Worm (Caenorhabditis elegans) whole organism, young adult: ENCODE results near the gene utp-20.
A peak's percentile ranks its signal among the peaks of the same experiment; 100 is the strongest.

Experiments
- B0019.2 ChIP-seq: fragments of 200-800 bp; sonication (Bioruptor generic); conservative IDR thresholded peaks from 2 replicates; pipeline ENCODE4 v1.3.6; 2022; ENCODE audit warnings: missing genetic modification reagents, missing genetic modification characterization, missing compliant biosample characterization
- B0035.1 ChIP-seq: sonication (generic microtip); optimal IDR thresholded peaks from 2 replicates; lab custom pipeline; 2016; ENCODE audit warnings: missing genetic modification characterization, mild to moderate bottlenecking, missing compliant biosample characterization, missing genotype, missing genetic modification reagents
- B0336.3 ChIP-seq: fragments of 200-800 bp; sonication (Bioruptor generic); IDR thresholded peaks from 2 replicates; pipeline ENCODE4 v1.3.6; 2022; ENCODE audit warnings: missing genetic modification characterization, missing compliant biosample characterization
- D2030.7 ChIP-seq: fragments of 200-800 bp; sonication (Bioruptor generic); IDR thresholded peaks from 2 replicates; pipeline ENCODE4 v1.3.6; 2022; ENCODE audit warnings: missing genetic modification reagents, missing genetic modification characterization, missing compliant biosample characterization
- F23B12.7 ChIP-seq: sonication (generic microtip); optimal IDR thresholded peaks from 2 replicates; lab custom pipeline; 2017; ENCODE audit warnings: missing genetic modification characterization, mild to moderate bottlenecking, missing compliant biosample characterization, antibody characterized with exemption, moderate library complexity; ENCODE audit not compliant: insufficient read depth
- F33H1.4 ChIP-seq: fragments of 200-800 bp; sonication (Bioruptor generic); IDR thresholded peaks from 2 replicates; pipeline ENCODE4 v1.3.6; 2022; ENCODE audit warnings: missing genetic modification reagents, missing genetic modification characterization, missing compliant biosample characterization
- F37B4.10 ChIP-seq: fragments of 200-800 bp; sonication (Bioruptor generic); IDR thresholded peaks from 2 replicates; pipeline ENCODE4 v1.3.6; 2022; ENCODE audit warnings: missing genetic modification characterization, missing compliant biosample characterization
- F55B11.4 ChIP-seq: sonication (generic microtip); optimal IDR thresholded peaks from 2 replicates; lab custom pipeline; 2016; ENCODE audit warnings: missing compliant biosample characterization, missing genetic modification characterization, borderline replicate concordance; ENCODE audit not compliant: insufficient read depth
- K11D2.4 ChIP-seq: fragments of 200-800 bp; sonication (Bioruptor generic); IDR thresholded peaks from 2 replicates; pipeline ENCODE4 v1.3.6; 2022; ENCODE audit warnings: missing genetic modification reagents, missing genetic modification characterization, missing compliant biosample characterization
- K12H6.12 ChIP-seq: fragments of 200-800 bp; sonication (Bioruptor generic); optimal IDR thresholded peaks from 2 replicates; lab custom pipeline; 2018; ENCODE audit warnings: mild to moderate bottlenecking, missing genetic modification characterization, missing compliant biosample characterization
- Y53F4B.3 ChIP-seq: fragments of 200-800 bp; sonication (Bioruptor generic); IDR thresholded peaks from 2 replicates; pipeline ENCODE4 v1.3.6; 2022; ENCODE audit warnings: missing genetic modification reagents, missing genetic modification characterization, missing compliant biosample characterization
- Y56A3A.18 ChIP-seq: fragments of 200-800 bp; sonication (Bioruptor generic); IDR thresholded peaks from 2 replicates; pipeline ENCODE4 v1.3.6; 2022; ENCODE audit warnings: missing genetic modification reagents, missing genetic modification characterization, missing compliant biosample characterization
- Y79H2A.3 ChIP-seq: fragments of 200-800 bp; sonication (Bioruptor generic); conservative IDR thresholded peaks from 2 replicates; pipeline ENCODE4 v1.3.6; 2022; ENCODE audit warnings: missing genetic modification reagents, missing genetic modification characterization, missing compliant biosample characterization
- akir-1 ChIP-seq: fragments of 200-800 bp; sonication (Bioruptor generic); optimal IDR thresholded peaks from 2 replicates; lab custom pipeline; 2018; ENCODE audit warnings: mild to moderate bottlenecking, missing genetic modification characterization, moderate library complexity, missing compliant biosample characterization
- ama-1 ChIP-seq, 3 experiments: fragments of 150-350 bp in 1 of 3; sonication (generic microtip) in 2 of 3; optimal IDR thresholded peaks; 2 replicates each; lab custom pipeline; 2014 to 2018; ENCODE audit warnings: missing biosample characterization in 2 of 3, missing genetic modification characterization in 2 of 3, missing genetic modification reagents in 2 of 3
- aptf-2 ChIP-seq: fragments of 200-800 bp; sonication (Bioruptor generic); conservative IDR thresholded peaks from 2 replicates; pipeline ENCODE4 v1.3.6; 2022; ENCODE audit warnings: missing genetic modification reagents, missing genetic modification characterization, missing compliant biosample characterization
- ccch-3 ChIP-seq: fragments of 200-800 bp; sonication (Bioruptor generic); optimal IDR thresholded peaks from 2 replicates; lab custom pipeline; 2018; ENCODE audit warnings: mild to moderate bottlenecking, missing genetic modification characterization, missing compliant biosample characterization
- cebp-1 ChIP-seq, 2 experiments: fragments of 200-800 bp in 1 of 2; sonication (Bioruptor generic) in 1 of 2; sonication (generic microtip) in 1 of 2; IDR thresholded peaks in 1 of 2; optimal IDR thresholded peaks in 1 of 2; 2 replicates each; pipeline versions ENCODE4 v1.3.6 to Lab custom; 2017 to 2022; ENCODE audit warnings: missing compliant biosample characterization in 2 of 2, missing genetic modification characterization in 2 of 2, mild to moderate bottlenecking in 1 of 2, missing genetic modification reagents in 1 of 2, moderate library complexity in 1 of 2
- ceh-40 ChIP-seq: fragments of 200-800 bp; sonication (Bioruptor generic); IDR thresholded peaks from 2 replicates; pipeline ENCODE4 v1.3.6; 2022; ENCODE audit warnings: missing genetic modification characterization, missing compliant biosample characterization
- ceh-91 ChIP-seq: fragments of 200-800 bp; sonication (Bioruptor generic); IDR thresholded peaks from 2 replicates; pipeline ENCODE4 v1.3.6; 2022; ENCODE audit warnings: missing genetic modification reagents, missing genetic modification characterization, missing compliant biosample characterization
- dpl-1 ChIP-seq: fragments of 150-350 bp; optimal IDR thresholded peaks from 2 replicates; lab custom pipeline; 2014; ENCODE audit warnings: missing biosample characterization, missing genetic modification reagents, missing genetic modification characterization
- efl-1 ChIP-seq: fragments of 150-350 bp; optimal IDR thresholded peaks from 2 replicates; lab custom pipeline; 2014; ENCODE audit warnings: missing biosample characterization, missing genetic modification reagents, missing genetic modification characterization
- egl-18 ChIP-seq: fragments of 200-800 bp; sonication (Bioruptor generic); IDR thresholded peaks from 2 replicates; pipeline ENCODE4 v1.3.6; 2022; ENCODE audit warnings: missing genetic modification reagents, missing genetic modification characterization, missing compliant biosample characterization
- hlh-12 ChIP-seq: sonication (generic microtip); optimal IDR thresholded peaks from 2 replicates; lab custom pipeline; 2016; ENCODE audit warnings: missing genetic modification characterization, missing compliant biosample characterization
- hsf-1 ChIP-seq: fragments of 200-800 bp; sonication (Bioruptor generic); IDR thresholded peaks from 2 replicates; pipeline ENCODE4 v1.3.6; 2022; ENCODE audit warnings: missing genetic modification reagents, missing genetic modification characterization, missing compliant biosample characterization
- nhr-179 ChIP-seq: sonication (generic microtip); optimal IDR thresholded peaks from 2 replicates; lab custom pipeline; 2016; ENCODE audit warnings: mild to moderate bottlenecking, missing genetic modification characterization, missing compliant biosample characterization
- nhr-80 ChIP-seq: sonication (generic microtip); optimal IDR thresholded peaks from 2 replicates; lab custom pipeline; 2016; ENCODE audit warnings: missing genetic modification characterization, missing compliant biosample characterization
- repo-1 ChIP-seq: sonication (generic microtip); optimal IDR thresholded peaks from 2 replicates; lab custom pipeline; 2017; ENCODE audit warnings: mild to moderate bottlenecking, missing genetic modification characterization, missing compliant biosample characterization
- sdz-38 ChIP-seq: sonication (generic microtip); optimal IDR thresholded peaks from 2 replicates; lab custom pipeline; 2016; ENCODE audit warnings: missing genotype, missing genetic modification characterization, missing compliant biosample characterization
- sea-2 ChIP-seq: fragments of 200-800 bp; sonication (Bioruptor generic); IDR thresholded peaks from 2 replicates; pipeline ENCODE4 v1.3.6; 2022; ENCODE audit warnings: missing genetic modification characterization, missing compliant biosample characterization

The utp-20 gene

DNA sequence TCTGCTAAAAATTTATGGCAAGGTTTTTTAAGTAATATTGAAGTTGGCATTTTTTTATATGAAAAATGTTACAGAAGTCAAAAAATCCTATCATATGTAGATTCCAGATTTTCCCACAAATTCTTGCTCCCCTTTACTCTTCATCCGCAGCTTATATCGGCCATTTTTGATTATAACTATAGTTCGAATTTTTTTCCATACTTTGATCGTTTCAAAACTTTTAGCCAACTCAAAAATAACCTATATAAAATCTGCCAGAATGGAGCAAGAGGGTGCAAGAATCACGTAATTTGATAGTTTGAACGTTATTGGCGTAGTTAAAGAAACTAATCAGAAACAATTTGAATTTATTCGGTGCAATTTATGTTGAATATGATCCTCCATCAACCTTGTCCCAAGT is 12.2 kb upstream of the utp-20 start:
- TF ChIP-seq B0035.1 (tag; lab: Kevin White, UChicago) (no peak), Y79H2A.3 (GFP tag; lab: Robert Waterston, UW) (no peak), dpl-1 (GFP tag; lab: Kevin White, UChicago) (no peak), hlh-12 (tag; lab: Kevin White, UChicago) (no peak), sdz-38 (tag; lab: Kevin White, UChicago) (no peak), Y56A3A.18 (no peak), ccch-3 (GFP tag; lab: Kevin White, UChicago) (no peak), F23B12.7 (tag; lab: Kevin White, UChicago) (no peak), Y53F4B.3 (no peak), F37B4.10 (no peak), ceh-91 (no peak)

DNA sequence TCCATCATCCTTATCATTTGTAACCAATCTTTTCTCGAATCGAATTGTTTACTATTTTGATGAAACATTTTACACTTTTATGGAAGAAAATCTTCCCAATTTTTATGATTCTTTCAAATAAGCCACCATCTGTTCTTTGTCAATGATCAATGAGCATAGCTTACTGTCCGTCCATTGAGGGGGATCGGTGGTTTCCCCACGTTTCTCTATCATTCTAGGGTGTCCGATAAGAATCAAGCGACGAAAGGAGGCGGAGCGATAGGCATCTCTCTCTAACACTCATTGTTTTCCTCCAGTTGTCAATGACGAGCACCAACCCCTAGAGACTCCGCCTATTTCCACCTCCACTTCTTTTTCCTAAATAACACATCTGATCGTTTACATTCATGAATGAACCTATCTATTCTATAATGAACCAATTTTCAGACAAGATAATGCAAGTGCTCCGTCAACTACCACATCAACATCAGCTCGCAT is 11.6 kb upstream of the utp-20 start, which contains the start of gene C56E6.2:
Gene C56E6.2, plus strand, starts transcription at position 427 of the 477 bp plus-strand sequence.
- TF ChIP-seq ceh-40 (GFP tag; lab: Robert Waterston, UW) (0 out of 2 replicates have a peak, but pooled peaks have one; percentile 35), egl-18 (GFP tag; lab: Robert Waterston, UW) (no peak), nhr-80 (tag; lab: Kevin White, UChicago) (peak; percentile 43)

DNA sequence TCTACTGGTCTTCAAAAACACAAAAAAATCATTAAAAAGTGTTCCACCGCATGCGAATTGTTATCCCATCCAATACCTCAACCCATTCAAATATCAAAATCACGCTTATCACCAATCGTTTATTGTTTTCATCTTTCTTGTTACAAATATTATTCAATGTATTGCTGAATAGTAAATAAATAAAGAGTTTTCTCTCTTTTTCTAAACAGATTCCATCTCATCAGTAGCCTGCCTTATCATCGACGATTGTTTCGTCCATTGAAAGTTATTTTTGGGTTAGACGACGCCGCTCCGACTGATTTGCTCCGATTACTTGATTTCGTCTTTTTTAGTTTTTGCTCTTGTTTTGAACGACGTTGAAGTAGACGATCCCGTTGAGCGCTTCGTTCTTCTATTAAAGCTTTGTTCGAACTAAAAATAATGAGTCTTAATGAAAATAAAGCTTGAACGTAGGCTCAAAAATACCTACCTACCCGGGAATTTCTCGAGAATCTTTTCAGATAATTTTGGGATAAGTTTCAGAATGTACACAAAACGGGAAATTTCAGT is 10.0 kb upstream of the utp-20 start:
- TF ChIP-seq akir-1 (GFP tag; lab: Kevin White, UChicago) (no peak), ama-1 (optimal IDR thresholded peaks at IDR 0.05; lab: Kevin White, UChicago) (peak; percentile 14), ama-1 (GFP tag; optimal IDR thresholded peaks at IDR 0.05; lab: Kevin White, UChicago) (no peak), cebp-1 (GFP tag; IDR thresholded peaks at IDR 0.05; lab: Robert Waterston, UW) (no peak), cebp-1 (tag; optimal IDR thresholded peaks at IDR 0.05; lab: Kevin White, UChicago) (no peak), B0336.3 (GFP tag; lab: Robert Waterston, UW) (no peak), repo-1 (tag; lab: Kevin White, UChicago) (peak; percentile 19)

DNA sequence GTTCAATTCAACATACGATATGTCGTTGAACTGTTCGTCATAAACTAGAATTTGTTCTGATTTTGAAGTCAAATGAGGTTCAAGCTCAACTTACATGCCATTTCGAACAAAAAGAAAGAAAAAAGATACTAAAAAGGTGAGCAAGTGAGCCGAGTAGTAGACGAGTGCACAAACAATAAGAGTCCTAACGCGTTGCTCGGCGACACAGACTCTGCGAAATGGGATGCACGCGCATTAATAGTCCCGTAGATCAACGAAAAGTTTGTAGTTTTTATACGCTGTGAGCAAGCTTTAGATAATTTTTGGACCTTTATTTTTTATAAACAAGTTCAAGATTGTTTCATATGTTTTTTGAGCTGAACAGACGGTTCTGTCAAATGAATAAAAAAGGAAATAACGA is 7.5 kb upstream of the utp-20 start, which contains the start of gene C56E6.4:
Gene C56E6.4, minus strand, starts transcription at position 101 of the 400 bp plus-strand sequence.
- TF ChIP-seq F33H1.4 (GFP tag; lab: Robert Waterston, UW) (no peak), B0035.1 (tag; lab: Kevin White, UChicago) (no peak)

DNA sequence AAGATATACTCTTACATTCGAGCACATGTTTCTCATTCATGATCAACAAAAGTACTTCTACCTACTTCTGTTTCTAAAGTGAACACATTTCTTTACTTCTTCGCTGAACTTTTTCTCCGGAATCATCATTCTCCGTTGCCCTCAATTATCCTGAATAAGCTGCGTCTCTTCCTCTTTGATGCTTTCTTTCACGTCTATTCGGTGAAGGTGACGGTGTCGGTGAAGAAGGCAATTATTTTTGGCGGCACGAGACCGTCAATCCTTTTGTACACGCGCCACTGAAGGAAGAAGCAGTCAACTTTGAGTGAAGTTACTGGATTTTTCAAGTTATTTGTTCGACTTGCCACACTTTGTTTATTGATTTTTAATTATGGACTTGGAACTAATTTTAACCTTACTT is 4.6 kb upstream of the utp-20 start, which contains the start of gene abch-1:
Gene abch-1, minus strand, starts transcription at position 101 of the 400 bp plus-strand sequence.
- no peak for TF ChIP-seq D2030.7
- TF ChIP-seq efl-1 (GFP tag; lab: Kevin White, UChicago): no peak
- TF ChIP-seq sea-2 (GFP tag; lab: Robert Waterston, UW): no peak
- no peak for TF ChIP-seq K12H6.12 (tag; lab: Kevin White, UChicago)
- TF ChIP-seq F55B11.4 (tag; lab: Kevin White, UChicago): no peak
- no peak for TF ChIP-seq K11D2.4 (GFP tag; lab: Robert Waterston, UW)
- TF ChIP-seq hsf-1 (GFP tag; lab: Robert Waterston, UW): no peak
- TF ChIP-seq aptf-2 (GFP tag; lab: Robert Waterston, UW): no peak
- no peak for TF ChIP-seq nhr-179 (tag; lab: Kevin White, UChicago)
- TF ChIP-seq B0019.2 (GFP tag; lab: Robert Waterston, UW): no peak
